Fruit fly (Drosophila melanogaster) whole organism, embryonic: Measurements from ENCODE around the gene Ilp1.

Experiments used
- Antp ChIP-seq: fragments of 200-800 bp; sonication (Bioruptor generic); optimal IDR thresholded peaks from 3 replicates; lab custom pipeline; 2016; ENCODE audit warnings: missing biosample characterization, missing genetic modification characterization
- Bteb2 ChIP-seq: fragments of 200-800 bp; sonication (Bioruptor generic); optimal IDR thresholded peaks from 2 replicates; lab custom pipeline; 2016; ENCODE audit warnings: missing biosample characterization, missing genetic modification characterization
- CG10543 ChIP-seq: fragments of 200-800 bp; sonication (Bioruptor generic); optimal IDR thresholded peaks from 3 replicates; lab custom pipeline; 2017; ENCODE audit warnings: missing biosample characterization, mild to moderate bottlenecking, missing genetic modification characterization, moderate library complexity
- CG10959 ChIP-seq: fragments of 200-800 bp; sonication (Bioruptor generic); IDR thresholded peaks from 2 replicates; pipeline ENCODE4 v1.3.6; 2022; ENCODE audit warnings: missing biosample characterization, missing genetic modification characterization
- CG11696 ChIP-seq: fragments of 200-800 bp; sonication (Bioruptor generic); IDR thresholded peaks from 2 replicates; pipeline ENCODE4 v1.3.6; 2022; ENCODE audit warnings: missing biosample characterization, missing genetic modification characterization
- CG13296 ChIP-seq: fragments of 200-800 bp; sonication (Bioruptor generic); optimal IDR thresholded peaks from 3 replicates; lab custom pipeline; 2018; ENCODE audit warnings: missing biosample characterization, mild to moderate bottlenecking, missing genetic modification characterization
- CG14014 ChIP-seq: fragments of 200-800 bp; sonication (Bioruptor generic); IDR thresholded peaks from 2 replicates; pipeline ENCODE4 v1.3.6; 2022; ENCODE audit warnings: missing biosample characterization, missing genetic modification characterization
- CG15073 ChIP-seq: fragments of 200-800 bp; sonication (Bioruptor generic); optimal IDR thresholded peaks from 2 replicates; lab custom pipeline; 2016; ENCODE audit warnings: missing biosample characterization, missing genetic modification characterization
- CG17385 ChIP-seq: fragments of 200-800 bp; sonication (Bioruptor generic); optimal IDR thresholded peaks from 3 replicates; lab custom pipeline; 2018; ENCODE audit warnings: missing biosample characterization, mild to moderate bottlenecking, missing genetic modification characterization
- CG17912 ChIP-seq: fragments of 200-800 bp; sonication (Bioruptor generic); optimal IDR thresholded peaks from 2 replicates; lab custom pipeline; 2018; ENCODE audit warnings: missing biosample characterization, mild to moderate bottlenecking, missing genetic modification characterization
- CG2199 ChIP-seq: fragments of 200-800 bp; sonication (Bioruptor generic); IDR thresholded peaks from 3 replicates; pipeline ENCODE4 v1.3.6; 2022; ENCODE audit warnings: missing biosample characterization, missing genetic modification characterization
- CG31365 ChIP-seq: fragments of 200-800 bp; sonication (Bioruptor generic); optimal IDR thresholded peaks from 2 replicates; lab custom pipeline; 2018; ENCODE audit warnings: missing biosample characterization, mild to moderate bottlenecking, missing genetic modification characterization
- CG4328 ChIP-seq: fragments of 200-800 bp; sonication (Bioruptor generic); optimal IDR thresholded peaks from 3 replicates; lab custom pipeline; 2017; ENCODE audit warnings: missing biosample characterization, missing genetic modification reagents, missing genetic modification characterization
- CG7271 ChIP-seq: fragments of 200-800 bp; sonication (Bioruptor generic); optimal IDR thresholded peaks from 2 replicates; lab custom pipeline; 2018; ENCODE audit warnings: missing biosample characterization, mild to moderate bottlenecking, missing genetic modification characterization, moderate library complexity
- CG8281 ChIP-seq: fragments of 200-800 bp; sonication (Bioruptor generic); optimal IDR thresholded peaks from 2 replicates; lab custom pipeline; 2018; ENCODE audit warnings: missing biosample characterization, mild to moderate bottlenecking, missing genetic modification characterization, moderate library complexity
- Drgx ChIP-seq: fragments of 200-800 bp; sonication (Bioruptor generic); IDR thresholded peaks from 2 replicates; pipeline ENCODE4 v1.3.6; 2022; ENCODE audit warnings: missing biosample characterization, missing genetic modification characterization
- Ets65A ChIP-seq: fragments of 200-800 bp; sonication (Bioruptor generic); peaks from one replicate; lab custom pipeline; 2016; ENCODE audit warnings: missing biosample characterization, missing genetic modification characterization
- Ets97D ChIP-seq: fragments of 200-800 bp; sonication (Bioruptor generic); optimal IDR thresholded peaks from 3 replicates; lab custom pipeline; 2016; ENCODE audit warnings: missing biosample characterization, missing genetic modification characterization
- Med ChIP-seq: fragments of 200-800 bp; sonication (Bioruptor generic); peaks from one replicate; lab custom pipeline; 2016; ENCODE audit warnings: missing biosample characterization, missing genetic modification characterization, mild to moderate bottlenecking, inconsistent platforms, moderate library complexity
- Meics ChIP-seq: fragments of 200-800 bp; sonication (Bioruptor generic); optimal IDR thresholded peaks from 2 replicates; lab custom pipeline; 2017; ENCODE audit warnings: missing biosample characterization, mild to moderate bottlenecking, missing genetic modification characterization
- Pdp1 ChIP-seq, 2 experiments: fragments of 200-800 bp; sonication (Bioruptor generic); optimal IDR thresholded peaks; 3 replicates each; lab custom pipeline; 2016; ENCODE audit warnings: missing biosample characterization in 2 of 2, missing genetic modification characterization in 2 of 2, mild to moderate bottlenecking in 1 of 2, moderate library complexity in 1 of 2
- Rfx ChIP-seq: fragments of 200-800 bp; sonication (Bioruptor generic); IDR thresholded peaks from 2 replicates; pipeline ENCODE4 v1.3.6; 2022; ENCODE audit warnings: missing biosample characterization, missing genetic modification characterization
- Side ChIP-seq: fragments of 200-800 bp; sonication (Bioruptor generic); optimal IDR thresholded peaks from 2 replicates; lab custom pipeline; 2016; ENCODE audit warnings: missing biosample characterization, missing genetic modification characterization
- abd-A ChIP-seq: fragments of 200-800 bp; sonication (Bioruptor generic); optimal IDR thresholded peaks from 3 replicates; lab custom pipeline; 2019; ENCODE audit warnings: missing biosample characterization, mild to moderate bottlenecking, missing genetic modification characterization, moderate library complexity
- cg ChIP-seq: fragments of 200-800 bp; sonication (Bioruptor generic); optimal IDR thresholded peaks from 3 replicates; lab custom pipeline; 2019; ENCODE audit warnings: missing biosample characterization, mild to moderate bottlenecking, missing genetic modification characterization, moderate library complexity
- chinmo ChIP-seq: fragments of 200-800 bp; sonication (Bioruptor generic); IDR thresholded peaks from 4 replicates; pipeline ENCODE4 v1.3.6; 2022; ENCODE audit warnings: missing biosample characterization, missing genetic modification characterization; ENCODE audit not compliant: partially characterized antibody
- ci ChIP-seq: fragments of 200-800 bp; sonication (Bioruptor generic); IDR thresholded peaks from 3 replicates; pipeline ENCODE4 v1.3.6; 2022; ENCODE audit warnings: missing biosample characterization, missing genetic modification characterization
- crol ChIP-seq: fragments of 200-800 bp; sonication (Bioruptor generic); IDR thresholded peaks from 2 replicates; pipeline ENCODE4 v1.3.6; 2022; ENCODE audit warnings: missing biosample characterization, missing genetic modification characterization
- dysf ChIP-seq: fragments of 200-800 bp; sonication (Bioruptor generic); IDR thresholded peaks from 3 replicates; pipeline ENCODE4 v1.3.6; 2022; ENCODE audit warnings: missing biosample characterization, missing genetic modification characterization
- gt ChIP-seq: fragments of 200-800 bp; sonication (Bioruptor generic); IDR thresholded peaks from 2 replicates; pipeline ENCODE4 v1.3.6; 2022; ENCODE audit warnings: missing biosample characterization, missing genetic modification characterization
- hbn ChIP-seq: fragments of 200-800 bp; sonication (Bioruptor generic); IDR thresholded peaks from 2 replicates; pipeline ENCODE4 v1.3.6; 2022; ENCODE audit warnings: missing biosample characterization, missing genetic modification characterization; ENCODE audit not compliant: partially characterized antibody
- nau ChIP-seq: fragments of 200-800 bp; sonication (Bioruptor generic); optimal IDR thresholded peaks from 3 replicates; lab custom pipeline; 2017; ENCODE audit warnings: missing biosample characterization, mild to moderate bottlenecking, missing genetic modification characterization, missing genetic modification reagents
- pb ChIP-seq: fragments of 200-800 bp; sonication (Bioruptor generic); optimal IDR thresholded peaks from 3 replicates; lab custom pipeline; 2016; ENCODE audit warnings: missing biosample characterization, missing genetic modification characterization
- phol ChIP-seq: fragments of 200-800 bp; sonication (Bioruptor generic); optimal IDR thresholded peaks from 3 replicates; lab custom pipeline; 2018; ENCODE audit warnings: missing biosample characterization, mild to moderate bottlenecking, missing genetic modification characterization, moderate library complexity
- ro ChIP-seq: fragments of 200-800 bp; sonication (Bioruptor generic); IDR thresholded peaks from 2 replicates; pipeline ENCODE4 v1.3.6; 2022; ENCODE audit warnings: missing biosample characterization, missing genetic modification characterization
- sd ChIP-seq: fragments of 200-800 bp; sonication (Bioruptor generic); optimal IDR thresholded peaks from 3 replicates; lab custom pipeline; 2018; ENCODE audit warnings: missing biosample characterization, mild to moderate bottlenecking, missing genetic modification characterization, moderate library complexity
- sens ChIP-seq: fragments of 200-800 bp; sonication (Bioruptor generic); peaks from one replicate; lab custom pipeline; 2016; ENCODE audit warnings: missing biosample characterization, missing genetic modification characterization
- slbo ChIP-seq: fragments of 200-800 bp; sonication (Bioruptor generic); IDR thresholded peaks from 2 replicates; pipeline ENCODE4 v1.3.6; 2022; ENCODE audit warnings: missing biosample characterization, missing genetic modification characterization
- sr ChIP-seq: fragments of 200-800 bp; sonication (Bioruptor generic); IDR thresholded peaks from 3 replicates; pipeline ENCODE4 v1.3.6; 2022; ENCODE audit warnings: missing biosample characterization, missing genetic modification characterization
- stwl ChIP-seq: fragments of 200-800 bp; sonication (Bioruptor generic); optimal IDR thresholded peaks from 3 replicates; lab custom pipeline; 2018; ENCODE audit warnings: missing biosample characterization, mild to moderate bottlenecking, missing genetic modification characterization, moderate library complexity
- zen ChIP-seq: fragments of 200-800 bp; sonication (Bioruptor generic); optimal IDR thresholded peaks from 3 replicates; lab custom pipeline; 2018; ENCODE audit warnings: missing biosample characterization, mild to moderate bottlenecking, missing genetic modification characterization, moderate library complexity

Ilp1 gene

DNA sequence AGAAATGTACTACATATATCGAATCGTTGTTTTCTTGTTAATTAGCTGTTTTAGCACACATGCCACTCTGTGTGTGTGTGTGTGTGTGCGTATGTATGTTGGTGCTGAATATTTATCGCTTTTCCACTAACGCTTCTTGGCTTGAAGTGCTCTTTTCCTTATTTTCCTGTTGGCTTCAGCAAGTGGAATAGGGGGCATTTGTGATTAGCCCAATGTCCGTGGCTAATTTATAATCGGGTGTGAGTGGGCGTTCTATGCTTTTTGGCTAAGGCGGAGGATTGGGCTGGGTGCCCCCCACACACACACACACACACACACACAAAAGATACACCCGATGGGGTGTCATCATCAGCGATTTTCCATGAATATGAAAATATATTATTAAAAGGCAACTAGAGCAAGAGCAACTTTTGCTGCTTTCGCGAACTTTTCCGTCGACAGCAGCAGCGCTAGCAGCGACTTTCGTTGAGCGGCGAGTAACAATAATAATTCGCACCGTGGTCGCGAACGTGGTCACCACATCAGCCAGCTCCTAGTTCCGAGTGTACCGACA, 15.2 kb downstream of the Ilp1 start, which contains the start of gene CG43897 (continued):
- TF ChIP-seq chinmo (GFP tag; lab: Robert Waterston, UW) (0 out of 4 replicates have a peak, but pooled peaks have one; percentile 23), sd (tag; lab: Kevin White, UChicago) (peak; percentile 58), cg (peak; percentile 26), ro (0 out of 2 replicates have a peak, but pooled peaks have one; percentile 22)

DNA sequence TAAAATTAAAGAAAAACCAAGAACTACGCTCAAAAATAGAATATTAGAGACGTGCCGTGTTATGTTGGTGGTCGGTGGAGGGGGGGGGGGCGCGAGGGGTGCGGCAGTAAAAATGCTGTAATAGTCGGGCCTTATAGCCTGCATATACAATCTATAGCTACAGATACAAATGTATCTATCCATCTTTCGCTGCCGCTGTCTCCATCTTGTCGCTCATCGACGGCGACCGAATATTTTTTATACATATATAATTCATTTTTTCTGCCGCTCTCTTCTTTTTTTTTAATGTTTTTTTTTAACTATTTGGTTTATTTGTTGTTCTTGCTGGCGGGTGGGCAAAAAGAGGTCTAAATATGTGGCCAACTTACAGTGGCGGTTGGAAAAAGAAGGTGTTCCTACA, 16.4 kb downstream of the Ilp1 start:
- TF ChIP-seq CG11696 (no peak), CG4328 (GFP tag; lab: Kevin White, UChicago) (peak; percentile 47), zen (tag; lab: Kevin White, UChicago) (no peak), sd (tag; lab: Kevin White, UChicago) (peak; percentile 72), pb (no peak), Med (peak; percentile 48), abd-A (peak; percentile 48), CG2199 (GFP tag; lab: Robert Waterston, UW) (peak; percentile 36; the same call in 1 of the 3 replicates), CG10543 (peak; percentile 74), crol (peak; percentile 89), Drgx (GFP tag; lab: Robert Waterston, UW) (peak; percentile 68), sens (GFP tag; lab: Kevin White, UChicago) (peak; percentile 14), CG13296 (GFP tag; lab: Kevin White, UChicago) (no peak)

DNA sequence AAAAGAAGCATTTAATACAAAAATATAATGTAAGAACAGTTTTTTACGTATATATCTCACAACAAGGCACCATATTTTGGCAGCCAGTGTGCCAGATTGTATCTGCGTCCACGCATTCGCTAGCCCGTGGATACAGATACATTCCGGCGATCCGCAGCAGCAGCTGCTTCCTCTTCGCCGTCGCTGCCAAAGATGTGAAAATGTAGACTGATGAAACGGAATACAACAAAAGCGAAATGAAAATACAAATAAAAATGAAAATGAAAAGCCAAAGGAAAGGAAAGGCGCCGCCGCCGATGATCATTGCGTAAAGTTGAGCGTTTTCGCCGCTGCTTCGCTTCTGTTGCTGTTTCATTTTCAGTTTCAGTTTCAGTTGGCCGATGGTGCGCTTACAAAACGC, 17.5 kb downstream of the Ilp1 start:
- TF ChIP-seq CG8281 (tag; lab: Kevin White, UChicago) (no peak), Antp (GFP tag; lab: Kevin White, UChicago) (no peak), Bteb2 (GFP tag; lab: Kevin White, UChicago) (no peak), hbn (no peak), CG10543 (peak; percentile 14), Drgx (GFP tag; lab: Robert Waterston, UW) (peak; percentile 19; the same call in 1 of the 2 replicates), sr (GFP tag; lab: Robert Waterston, UW) (peak; percentile 7; the same call in 1 of the 3 replicates), CG17385 (GFP tag; lab: Kevin White, UChicago) (peak; percentile 16), Med (peak; percentile 7), nau (GFP tag; lab: Kevin White, UChicago) (peak; percentile 66), sd (tag; lab: Kevin White, UChicago) (peak; percentile 87), chinmo (GFP tag; lab: Robert Waterston, UW) (0 out of 4 replicates have a peak, but pooled peaks have one; percentile 27), CG15073 (GFP tag; lab: Kevin White, UChicago) (peak; percentile 78), dysf (no peak), Pdp1 (GFP tag; optimal IDR thresholded peaks at IDR 0.05; lab: Kevin White, UChicago) (peak in 1 of 2 experiments; percentile 85), ci (GFP tag; lab: Robert Waterston, UW) (0 out of 3 replicates have a peak, but pooled peaks have one; percentile 23), Meics (GFP tag; lab: Kevin White, UChicago) (no peak), CG14014 (0 out of 2 replicates have a peak, but pooled peaks have one; percentile 11)
- TF ChIP-seq, all 482 proteins: peak for 12

DNA sequence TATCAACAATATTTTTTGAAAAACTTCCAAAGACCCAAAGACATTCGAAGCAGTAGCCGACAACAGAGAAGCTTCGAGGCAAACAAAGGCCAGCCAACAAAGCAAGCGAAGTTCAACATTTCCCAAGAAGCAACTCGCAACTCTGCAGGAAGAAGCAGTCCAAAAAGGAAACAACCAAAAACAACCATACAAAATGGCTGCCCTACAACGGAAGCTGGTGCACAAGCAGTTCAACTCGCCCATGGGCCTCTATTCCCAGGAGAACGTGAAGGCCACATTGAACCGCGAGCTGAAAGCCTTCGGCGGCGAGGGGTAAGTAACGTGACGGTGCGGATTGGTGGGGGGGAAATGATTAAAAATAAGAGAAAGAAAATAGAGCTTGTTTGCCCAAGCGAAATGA, 22.0 kb downstream of the Ilp1 start:
- TF ChIP-seq slbo: 0 out of 2 replicates have a peak, but pooled peaks have one; percentile 16
- TF ChIP-seq CG10959: 0 out of 2 replicates have a peak, but pooled peaks have one; percentile 30
- TF ChIP-seq phol (tag; lab: Kevin White, UChicago): peak; percentile 64
- TF ChIP-seq Ets65A: peak; percentile 36
- TF ChIP-seq CG7271 (tag; lab: Kevin White, UChicago): peak; percentile 79
- peak; percentile 10 for TF ChIP-seq stwl (tag; lab: Kevin White, UChicago)
- TF ChIP-seq gt (GFP tag; lab: Robert Waterston, UW): no peak
- TF ChIP-seq CG17912: no peak
- TF ChIP-seq CG31365 (tag; lab: Kevin White, UChicago): peak; percentile 49
- TF ChIP-seq Med: peak; percentile 77
- TF ChIP-seq Rfx (GFP tag; lab: Robert Waterston, UW): 0 out of 2 replicates have a peak, but pooled peaks have one; percentile 15
- TF ChIP-seq zen (tag; lab: Kevin White, UChicago): peak; percentile 38
- TF ChIP-seq crol: 0 out of 2 replicates have a peak, but pooled peaks have one; percentile 46
- TF ChIP-seq Side: no peak
- peak; percentile 75 for TF ChIP-seq Ets97D (GFP tag; lab: Kevin White, UChicago)
